Worm (Caenorhabditis elegans) whole organism, L4/young adult: Measurements from ENCODE around the gene clec-171.

Experiments
- dao-5 ChIP-seq: sonication (generic microtip); optimal IDR thresholded peaks from 2 replicates; lab custom pipeline; 2016; ENCODE audit warnings: missing genotype, missing genetic modification characterization, moderate library complexity, missing compliant biosample characterization
- him-1 ChIP-seq: sonication (generic microtip); optimal IDR thresholded peaks from 2 replicates; lab custom pipeline; 2016; ENCODE audit warnings: missing genotype, missing genetic modification reagents, missing genetic modification characterization, missing compliant biosample characterization

- TF ChIP-seq him-1 (tag; lab: Kevin White, UChicago) = no peak
- TF ChIP-seq dao-5 (tag; lab: Kevin White, UChicago) = no peak
Observed at ce11 chrIV:1475009-1475408, 47.8 kb upstream of the clec-171 start, which contains the start of gene Y77E11A.12.
